Worm (Caenorhabditis elegans) whole organism, L2 larva: ENCODE data around the gene F20D6.6.

Experiments
- ZK546.5 ChIP-seq: sonication (generic microtip); optimal IDR thresholded peaks from 2 replicates; lab custom pipeline; 2017; ENCODE audit warnings: missing biosample characterization, missing genetic modification characterization
- blmp-1 ChIP-seq: sonication (generic microtip); optimal IDR thresholded peaks from 2 replicates; lab custom pipeline; 2017; ENCODE audit warnings: missing genetic modification characterization, mild to moderate bottlenecking, missing compliant biosample characterization, antibody characterized with exemption, moderate library complexity; ENCODE audit not compliant: insufficient read depth
- ceh-82 ChIP-seq: fragments of 150-350 bp; optimal IDR thresholded peaks from 2 replicates; lab custom pipeline; 2014; ENCODE audit warnings: missing biosample characterization, missing genetic modification characterization
- egl-27 ChIP-seq: sonication (generic microtip); optimal IDR thresholded peaks from 3 replicates; lab custom pipeline; 2017; ENCODE audit warnings: missing biosample characterization, missing genetic modification reagents, missing genetic modification characterization
- mab-5 ChIP-seq: fragments of 150-350 bp; optimal IDR thresholded peaks from 2 replicates; lab custom pipeline; 2014; ENCODE audit warnings: missing biosample characterization, missing genetic modification characterization
- nhr-10 ChIP-seq: sonication (generic microtip); optimal IDR thresholded peaks from 2 replicates; lab custom pipeline; 2017; ENCODE audit warnings: missing biosample characterization, missing genetic modification characterization
- nhr-21 ChIP-seq: fragments of 150-350 bp; optimal IDR thresholded peaks from 2 replicates; lab custom pipeline; 2014; ENCODE audit warnings: missing biosample characterization, missing genetic modification characterization
- skn-1 ChIP-seq: sonication (generic microtip); optimal IDR thresholded peaks from 2 replicates; lab custom pipeline; 2017; ENCODE audit warnings: missing biosample characterization, missing genetic modification characterization
- sma-9 ChIP-seq, 2 experiments: fragments of 150-350 bp in 1 of 2; sonication (generic microtip) in 1 of 2; optimal IDR thresholded peaks; 2 replicates each; lab custom pipeline; 2014 to 2016; ENCODE audit warnings: missing genetic modification characterization in 2 of 2, mild to moderate bottlenecking in 1 of 2, missing biosample characterization in 1 of 2, missing compliant biosample characterization in 1 of 2, missing genetic modification reagents in 1 of 2, moderate library complexity in 1 of 2

DNA sequence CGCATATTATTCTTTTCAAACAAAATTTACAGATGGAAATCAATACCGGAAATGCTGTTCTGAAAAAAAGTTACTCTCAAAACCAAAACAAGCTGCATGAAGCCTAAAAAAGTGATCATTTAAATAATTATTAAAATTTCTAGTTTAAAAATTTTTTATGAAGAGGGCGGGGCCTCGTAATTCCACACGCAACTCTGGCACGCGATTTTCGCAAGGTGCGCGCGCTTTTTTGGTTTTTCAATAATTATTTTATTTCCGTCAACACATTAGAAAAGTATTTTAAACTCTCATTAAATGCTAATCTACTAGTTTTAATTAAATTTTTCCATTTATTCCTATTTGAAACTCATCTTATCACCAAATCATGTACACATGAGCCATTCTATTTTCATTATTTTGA, 30.0 kb upstream of the F20D6.6 start:
- TF ChIP-seq nhr-21 (no peak), ceh-82 (tag; lab: Kevin White, UChicago) (no peak), sma-9 (GFP tag; optimal IDR thresholded peaks at IDR 0.05; lab: Kevin White, UChicago) (no peak), sma-9 (tag; optimal IDR thresholded peaks at IDR 0.05; lab: Kevin White, UChicago) (no peak), blmp-1 (tag; lab: Kevin White, UChicago) (no peak), mab-5 (no peak), egl-27 (tag; lab: Kevin White, UChicago) (no peak), skn-1 (tag; lab: Kevin White, UChicago) (no peak), nhr-10 (tag; lab: Kevin White, UChicago) (no peak), ZK546.5 (tag; lab: Kevin White, UChicago) (no peak)
